Fruit fly (Drosophila melanogaster) whole organism, adult: ENCODE measurements around the gene CG5390.

Source experiments
- bab1 ChIP-seq: fragments of 200-800 bp; sonication (Bioruptor generic); optimal IDR thresholded peaks from 3 replicates; lab custom pipeline; 2019; ENCODE audit warnings: missing biosample characterization, mild to moderate bottlenecking, missing genetic modification characterization, moderate library complexity
- kay ChIP-seq: fragments of 200-800 bp; sonication (Bioruptor generic); peaks from one replicate; lab custom pipeline; 2016; ENCODE audit warnings: missing biosample characterization, missing genetic modification characterization, borderline replicate concordance

DNA sequence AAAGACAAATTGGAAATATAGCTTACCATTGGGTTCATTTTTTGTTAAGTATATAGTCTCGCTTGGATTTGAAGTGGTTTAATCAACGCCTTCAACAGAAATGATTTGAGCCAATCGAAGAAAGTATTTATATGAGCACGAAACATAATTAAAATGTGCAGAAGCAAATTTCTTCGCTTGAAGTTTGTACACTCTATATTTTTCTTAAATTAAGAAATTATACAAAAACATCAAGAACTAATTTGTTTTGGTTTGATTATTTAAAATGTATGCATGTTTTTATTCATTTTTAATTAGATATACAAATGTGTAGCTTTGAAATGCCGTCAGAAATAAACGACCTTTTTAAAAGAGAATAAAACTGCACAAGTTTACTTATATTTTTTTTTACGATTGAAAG, 4.5 kb downstream of the CG5390 start, which contains the start of gene CG13138:
- no peak for TF ChIP-seq bab1 (GFP tag; lab: Kevin White, UChicago)
- no peak for TF ChIP-seq kay (GFP tag; lab: Kevin White, UChicago)
